Worm (Caenorhabditis elegans): ENCODE results near the gene iffb-1.

ce11 chrIII:2304867-2305266 is 9.4 kb upstream of the iffb-1 start, which contains the start of gene Y54F10BM.9:
- no peak for TF ChIP-seq mdl-1 (tag; optimal IDR thresholded peaks at IDR 0.05)
- TF ChIP-seq nhr-237 (tag; optimal IDR thresholded peaks at IDR 0.05), result no peak
- no peak for TF ChIP-seq ztf-11 (tag; optimal IDR thresholded peaks at IDR 0.05)
- TF ChIP-seq nhr-28 (tag; optimal IDR thresholded peaks at IDR 0.05), result no peak
- TF ChIP-seq fkh-10 (GFP tag; optimal IDR thresholded peaks at IDR 0.05), result no peak
- no peak for TF ChIP-seq sea-2 (GFP tag; optimal IDR thresholded peaks at IDR 0.05)
- no peak for TF ChIP-seq ztf-4 (tag; optimal IDR thresholded peaks at IDR 0.05)
- no peak for TF ChIP-seq elt-1 (tag; optimal IDR thresholded peaks at IDR 0.05)
- TF ChIP-seq nhr-77 (tag; optimal IDR thresholded peaks at IDR 0.05), result no peak
- TF ChIP-seq eor-1 (tag; optimal IDR thresholded peaks at IDR 0.05), result no peak

All from whole organism, L3 larva.